Worm (Caenorhabditis elegans): ENCODE results near the gene svop-1.

The svop-1 gene

DNA sequence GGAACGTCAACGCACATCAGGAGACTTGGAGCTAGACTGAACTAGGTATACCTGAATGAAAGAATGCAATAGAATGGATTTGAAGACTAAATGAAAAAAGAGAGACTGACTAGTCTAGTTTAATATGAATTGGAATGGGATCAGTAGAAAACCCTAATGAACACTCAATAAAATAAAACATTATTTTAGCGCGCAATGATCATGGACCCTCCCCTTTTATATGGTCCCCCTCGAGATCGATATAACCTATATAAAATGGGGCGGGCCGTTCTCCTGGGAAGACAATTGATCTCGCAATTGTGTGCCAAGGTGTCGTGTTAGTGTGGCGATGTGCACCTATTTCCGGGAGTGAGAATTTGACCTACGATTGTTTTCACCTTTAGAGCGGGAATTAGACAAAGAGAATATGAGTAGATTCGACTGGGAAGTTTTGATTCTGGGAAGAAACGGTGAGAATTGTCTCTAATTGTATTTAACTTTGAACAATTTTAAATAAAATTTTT, 32.6 kb upstream of the svop-1 start, which contains the start of gene cdc-25.3:
cdc-25.3 (minus strand) TSS at position 51 of the 503 bp plus-strand sequence.
- TF ChIP-seq tab-1 (GFP tag; IDR thresholded peaks at IDR 0.05) (no peak), cog-1 (tag; optimal IDR thresholded peaks at IDR 0.05) (no peak), med-1 (GFP tag; optimal IDR thresholded peaks at IDR 0.05; ENCODE audit: insufficient read depth) (no peak), ztf-23 (GFP tag; IDR thresholded peaks at IDR 0.05) (no peak)

DNA sequence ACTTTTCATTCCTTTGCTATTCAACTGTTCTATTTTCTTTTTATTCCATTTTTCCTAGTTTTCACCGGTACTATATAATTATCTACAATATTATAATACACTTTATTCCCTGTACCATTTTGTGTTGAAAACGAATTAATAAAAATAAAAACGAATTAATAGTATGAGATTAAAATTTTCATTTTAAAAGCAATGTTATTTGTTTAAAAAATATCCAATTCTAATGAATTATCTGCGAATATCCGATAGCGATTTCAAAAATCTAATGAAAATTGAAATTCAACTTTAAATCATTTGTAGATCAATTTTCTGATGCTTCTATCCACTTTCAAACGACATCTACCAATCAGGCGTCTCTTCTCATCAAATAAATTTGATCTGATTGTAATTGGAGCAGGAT, 28.2 kb upstream of the svop-1 start, which contains the start of gene trxr-2:
trxr-2 (plus strand) TSS at position 301 of the 400 bp plus-strand sequence.
- TF ChIP-seq ztf-23 (GFP tag; IDR thresholded peaks at IDR 0.05) (no peak), flt-1 (GFP tag; IDR thresholded peaks at IDR 0.05) (no peak), ref-1 (GFP tag; conservative IDR thresholded peaks at IDR 0.05) (no peak), T22C8.4 (GFP tag; IDR thresholded peaks at IDR 0.05) (no peak), ztf-29 (GFP tag; IDR thresholded peaks at IDR 0.05) (no peak), klf-2 (GFP tag; conservative IDR thresholded peaks at IDR 0.05) (no peak), tab-1 (GFP tag; IDR thresholded peaks at IDR 0.05) (no peak), cog-1 (tag; optimal IDR thresholded peaks at IDR 0.05) (no peak), med-1 (GFP tag; optimal IDR thresholded peaks at IDR 0.05; ENCODE audit: insufficient read depth) (no peak)

DNA sequence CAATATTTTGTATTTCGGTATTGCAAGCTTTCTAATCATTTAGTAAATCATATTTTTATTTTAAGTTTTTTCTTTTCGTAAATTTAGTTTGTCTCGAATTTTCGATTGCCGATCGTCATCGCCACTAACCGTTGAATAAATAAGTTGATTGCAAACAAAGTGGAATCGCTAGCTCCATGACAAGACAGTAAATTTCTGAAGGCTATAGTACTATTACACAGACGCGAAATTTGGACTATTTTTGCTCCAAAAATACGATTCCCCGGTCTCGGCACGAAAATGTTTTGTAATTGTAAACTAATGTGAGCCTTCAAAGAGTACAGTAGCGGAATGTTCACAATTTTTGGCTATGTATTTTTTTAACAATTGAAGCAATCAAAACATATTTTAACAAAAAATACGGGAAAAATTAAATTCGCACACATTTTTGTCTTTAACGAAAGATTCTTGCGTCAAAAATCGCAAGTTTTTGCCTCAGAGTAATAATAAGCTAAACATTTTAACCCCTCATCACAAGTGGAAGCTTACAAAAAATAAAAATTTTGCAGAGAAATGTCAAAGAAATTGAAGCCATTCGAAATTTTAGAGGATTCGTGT, 26.4 kb upstream of the svop-1 start, which contains the start of gene tpk-1:
tpk-1 (plus strand) TSS at position 547 of the 597 bp plus-strand sequence.
- TF ChIP-seq tab-1 (GFP tag; IDR thresholded peaks at IDR 0.05) (no peak), flt-1 (GFP tag; IDR thresholded peaks at IDR 0.05) (no peak), ref-1 (GFP tag; conservative IDR thresholded peaks at IDR 0.05) (no peak), ztf-29 (GFP tag; IDR thresholded peaks at IDR 0.05) (no peak), T22C8.4 (GFP tag; IDR thresholded peaks at IDR 0.05) (no peak), cog-1 (tag; optimal IDR thresholded peaks at IDR 0.05) (no peak), med-1 (GFP tag; optimal IDR thresholded peaks at IDR 0.05; ENCODE audit: insufficient read depth) (no peak), klf-2 (GFP tag; conservative IDR thresholded peaks at IDR 0.05) (no peak), ztf-23 (GFP tag; IDR thresholded peaks at IDR 0.05) (no peak)

DNA sequence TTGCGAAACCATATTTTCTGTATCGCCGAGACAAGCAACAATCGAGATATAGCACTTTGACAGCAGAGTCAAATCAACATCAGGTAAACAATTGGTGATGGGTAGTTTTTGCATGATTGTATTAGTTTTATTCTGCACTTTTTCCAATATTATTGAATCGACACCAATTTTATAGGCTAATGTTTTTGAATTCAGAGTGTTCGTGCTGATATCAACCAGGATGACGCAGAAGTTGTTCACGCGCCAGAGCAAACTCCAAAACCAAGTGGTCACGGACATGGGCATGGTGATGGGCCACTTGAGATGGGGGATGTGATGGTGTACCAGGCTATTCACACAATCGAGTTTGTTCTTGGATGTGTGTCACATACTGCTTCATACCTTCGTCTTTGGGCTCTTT, 24.9 kb upstream of the svop-1 start:
- TF ChIP-seq ref-1 (GFP tag; conservative IDR thresholded peaks at IDR 0.05) (no peak), T22C8.4 (GFP tag; IDR thresholded peaks at IDR 0.05) (no peak), med-1 (GFP tag; optimal IDR thresholded peaks at IDR 0.05; ENCODE audit: insufficient read depth) (no peak), klf-2 (GFP tag; conservative IDR thresholded peaks at IDR 0.05) (no peak), cog-1 (tag; optimal IDR thresholded peaks at IDR 0.05) (no peak), tab-1 (GFP tag; IDR thresholded peaks at IDR 0.05) (no peak), ztf-23 (GFP tag; IDR thresholded peaks at IDR 0.05) (no peak), ztf-29 (GFP tag; IDR thresholded peaks at IDR 0.05) (no peak), flt-1 (GFP tag; IDR thresholded peaks at IDR 0.05) (no peak)

DNA sequence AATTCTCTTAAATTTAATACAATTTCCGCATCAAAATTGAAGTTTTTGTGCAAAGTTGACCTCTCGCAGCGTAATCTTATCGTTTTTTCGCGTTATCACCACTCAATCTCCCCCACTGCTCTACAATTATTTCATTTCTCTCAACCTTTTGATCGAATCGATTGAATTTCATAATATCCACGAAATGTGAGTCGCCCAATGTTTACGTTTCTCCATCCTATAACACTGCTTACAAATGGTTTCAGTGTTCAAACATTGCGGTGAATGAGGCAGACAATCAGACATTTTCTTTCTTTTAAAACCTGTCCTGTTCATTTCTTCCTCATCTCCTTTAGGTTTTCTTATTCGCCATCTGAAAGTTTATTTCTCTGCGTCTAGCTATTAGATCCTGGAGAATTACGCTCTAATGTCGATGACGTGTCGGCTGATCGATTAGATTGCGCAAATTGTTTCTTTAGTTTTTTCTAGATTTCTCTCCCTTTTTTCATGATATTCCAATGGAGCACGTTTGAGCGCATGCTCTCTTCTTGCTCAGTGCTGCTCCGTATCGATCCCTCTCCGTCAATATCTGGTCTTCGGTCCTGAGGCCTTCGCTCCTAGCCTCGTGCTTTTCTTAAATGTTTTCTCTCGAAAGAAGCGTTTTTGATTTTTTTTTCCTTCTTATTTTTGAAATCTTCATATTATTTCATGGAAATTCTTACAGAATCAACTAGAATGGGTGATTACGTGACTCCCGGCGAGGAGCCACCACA, 19.8 kb upstream of the svop-1 start, which contains the start of gene unc-32:
unc-32 (plus strand) TSS at position 702 of the 752 bp plus-strand sequence.
- no peak for TF ChIP-seq T22C8.4 (GFP tag; IDR thresholded peaks at IDR 0.05)
- no peak for TF ChIP-seq med-1 (GFP tag; optimal IDR thresholded peaks at IDR 0.05; ENCODE audit: insufficient read depth)
- no peak for TF ChIP-seq flt-1 (GFP tag; IDR thresholded peaks at IDR 0.05)
- TF ChIP-seq ref-1 (GFP tag; conservative IDR thresholded peaks at IDR 0.05), result no peak
- no peak for TF ChIP-seq tab-1 (GFP tag; IDR thresholded peaks at IDR 0.05)
- no peak for TF ChIP-seq ztf-29 (GFP tag; IDR thresholded peaks at IDR 0.05)
- no peak for TF ChIP-seq cog-1 (tag; optimal IDR thresholded peaks at IDR 0.05)
- no peak for TF ChIP-seq klf-2 (GFP tag; conservative IDR thresholded peaks at IDR 0.05)
- no peak for TF ChIP-seq ztf-23 (GFP tag; IDR thresholded peaks at IDR 0.05)

DNA sequence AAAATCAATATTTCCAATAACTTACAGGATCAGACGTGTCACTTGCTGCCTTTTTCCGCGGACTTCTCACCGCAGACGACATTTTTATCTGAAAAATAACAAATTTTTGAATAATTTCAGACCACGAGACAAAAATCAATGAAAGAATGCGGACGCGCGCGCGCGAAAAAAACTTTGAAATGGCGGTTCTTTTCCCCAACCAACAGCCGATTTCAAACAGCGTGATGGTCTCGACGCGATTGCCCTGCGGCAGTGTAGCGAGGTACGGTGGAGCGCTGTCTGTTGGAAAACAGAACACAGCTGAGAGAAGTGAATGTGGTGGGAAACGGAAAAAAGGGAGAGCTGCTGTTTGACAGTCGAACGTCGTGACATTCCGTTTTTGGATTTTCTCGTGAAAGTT, 18.8 kb upstream of the svop-1 start, which contains the start of gene lin-9:
lin-9 (minus strand) TSS at position 88 of the 400 bp plus-strand sequence.
- TF ChIP-seq ref-1 (GFP tag; conservative IDR thresholded peaks at IDR 0.05) (no peak), ztf-23 (GFP tag; IDR thresholded peaks at IDR 0.05) (peak; percentile 74; the same call in 1 of the 2 replicates), cog-1 (tag; optimal IDR thresholded peaks at IDR 0.05) (peak; percentile 29), med-1 (GFP tag; optimal IDR thresholded peaks at IDR 0.05; ENCODE audit: insufficient read depth) (no peak), flt-1 (GFP tag; IDR thresholded peaks at IDR 0.05) (peak; percentile 32; the same call in 1 of the 2 replicates), klf-2 (GFP tag; conservative IDR thresholded peaks at IDR 0.05) (no peak), ztf-29 (GFP tag; IDR thresholded peaks at IDR 0.05) (peak; percentile 39; the same call in 1 of the 2 replicates)

DNA sequence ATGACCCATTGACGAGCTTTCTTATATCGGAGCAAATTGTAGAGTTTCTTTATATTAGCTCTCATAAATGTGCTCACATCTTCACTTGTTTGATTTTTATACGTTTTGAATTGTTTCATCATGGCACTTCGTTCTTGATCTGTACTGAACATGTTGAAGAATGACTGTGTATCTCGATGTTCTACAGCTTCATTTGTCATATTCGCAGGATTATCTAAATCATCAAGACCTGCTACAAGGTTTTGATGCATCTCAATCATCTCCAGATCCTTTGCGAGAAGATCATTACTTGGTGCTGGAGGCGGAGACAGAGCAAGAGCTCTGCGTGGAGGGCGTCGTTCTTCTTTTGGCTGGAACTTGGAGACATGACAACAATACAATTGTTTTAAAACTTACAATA, 18.0 kb upstream of the svop-1 start:
- TF ChIP-seq ztf-23 (GFP tag; IDR thresholded peaks at IDR 0.05) (no peak), flt-1 (GFP tag; IDR thresholded peaks at IDR 0.05) (no peak), T22C8.4 (GFP tag; IDR thresholded peaks at IDR 0.05) (no peak), med-1 (GFP tag; optimal IDR thresholded peaks at IDR 0.05; ENCODE audit: insufficient read depth) (no peak), cog-1 (tag; optimal IDR thresholded peaks at IDR 0.05) (no peak), klf-2 (GFP tag; conservative IDR thresholded peaks at IDR 0.05) (no peak), tab-1 (GFP tag; IDR thresholded peaks at IDR 0.05) (no peak), ztf-29 (GFP tag; IDR thresholded peaks at IDR 0.05) (no peak), ref-1 (GFP tag; conservative IDR thresholded peaks at IDR 0.05) (no peak)

DNA sequence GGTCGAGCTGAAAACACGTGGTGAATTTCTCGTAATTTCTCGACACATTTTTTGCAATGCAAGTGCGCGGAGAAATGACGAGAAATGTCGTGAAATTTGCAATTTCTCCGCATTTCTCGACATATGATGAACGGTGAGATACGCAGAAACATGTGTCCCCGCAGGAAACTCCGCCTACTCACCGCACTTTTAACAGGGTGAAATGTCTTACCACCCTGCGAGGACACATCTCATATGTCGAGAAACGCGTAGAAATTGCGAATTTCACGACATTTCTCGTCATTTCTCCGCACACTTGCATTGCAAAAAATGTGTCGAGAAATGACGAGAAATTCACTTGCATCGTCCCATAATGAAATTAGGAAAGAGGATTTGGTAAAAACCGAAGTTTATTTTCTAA, 15.8 kb upstream of the svop-1 start:
- TF ChIP-seq flt-1 (GFP tag; IDR thresholded peaks at IDR 0.05) (peak; percentile 82; the same call in 1 of the 2 replicates), cog-1 (tag; optimal IDR thresholded peaks at IDR 0.05) (peak; percentile 19)

DNA sequence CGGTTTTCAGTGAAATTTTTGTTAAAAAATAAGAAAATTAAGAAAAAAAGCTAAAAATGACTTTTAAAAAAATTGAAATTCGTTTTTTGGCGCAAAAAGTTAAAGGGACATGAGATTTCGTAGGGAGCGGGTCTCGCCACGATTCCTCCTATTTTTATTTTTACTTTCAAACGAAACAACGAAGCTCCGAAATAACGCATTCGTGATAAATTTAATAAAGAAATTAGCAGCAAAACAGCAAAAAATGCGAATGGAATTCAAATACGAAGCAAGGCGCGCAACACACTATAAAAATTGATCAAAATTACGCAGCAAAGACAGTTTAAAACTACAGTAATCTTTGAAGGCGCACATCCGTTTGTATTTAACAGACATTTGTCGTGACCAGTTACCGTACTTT, 14.5 kb upstream of the svop-1 start:
- TF ChIP-seq ztf-29 (GFP tag; IDR thresholded peaks at IDR 0.05) (no peak), cog-1 (tag; optimal IDR thresholded peaks at IDR 0.05) (no peak), ztf-23 (GFP tag; IDR thresholded peaks at IDR 0.05) (no peak), klf-2 (GFP tag; conservative IDR thresholded peaks at IDR 0.05) (no peak), tab-1 (GFP tag; IDR thresholded peaks at IDR 0.05) (no peak), flt-1 (GFP tag; IDR thresholded peaks at IDR 0.05) (no peak), med-1 (GFP tag; optimal IDR thresholded peaks at IDR 0.05; ENCODE audit: insufficient read depth) (no peak), ref-1 (GFP tag; conservative IDR thresholded peaks at IDR 0.05) (no peak), T22C8.4 (GFP tag; IDR thresholded peaks at IDR 0.05) (no peak)
